Comparison of ENCODE assay signal across 4 fruit fly cellular contexts in genomic region chr3R:23180980-23181630, dm6.
TF ChIP-seq lines count a peak whose summit lies in the region.

No protein-coding gene starts in this region.

- no peak for TF ChIP-seq CTCF in whole organism, embryonic (GFP tag; optimal IDR thresholded peaks at IDR 0.05; lab: Kevin White, UChicago)

TF ChIP-seq in whole organism, adult, 20 proteins besides CTCF, POLR2A, EP300 and RAD21:
- peak; percentile 49 for TF ChIP-seq CG33017 (tag; optimal IDR thresholded peaks at IDR 0.05; lab: Kevin White, UChicago)
- no peak for TF ChIP-seq CG1620 (GFP tag; optimal IDR thresholded peaks at IDR 0.05; lab: Kevin White, UChicago)
- peak; percentile 43 for TF ChIP-seq CG7101 (tag; optimal IDR thresholded peaks at IDR 0.05; lab: Kevin White, UChicago)

TF ChIP-seq in whole organism, embryonic, 481 proteins besides CTCF, POLR2A, EP300 and RAD21 (continues in another document):
- TF ChIP-seq CG6791 (GFP tag; IDR thresholded peaks at IDR 0.05; lab: Robert Waterston, UW; ENCODE audit: partially characterized antibody) (no peak), gcm (GFP tag; optimal IDR thresholded peaks at IDR 0.05; lab: Kevin White, UChicago) (no peak), CG8765 (GFP tag; IDR thresholded peaks at IDR 0.05; lab: Robert Waterston, UW) (no peak), Asciz (GFP tag; optimal IDR thresholded peaks at IDR 0.05; lab: Kevin White, UChicago) (peak; percentile 82), so (GFP tag; IDR thresholded peaks at IDR 0.05; lab: Robert Waterston, UW) (no peak), E2f2 (GFP tag; IDR thresholded peaks at IDR 0.05; lab: Robert Waterston, UW) (no peak), CG8924 (tag; optimal IDR thresholded peaks at IDR 0.05; lab: Kevin White, UChicago) (no peak), Doc3 (GFP tag; IDR thresholded peaks at IDR 0.05; lab: Robert Waterston, UW; ENCODE audit: partially characterized antibody) (no peak), CG15514 (GFP tag; optimal IDR thresholded peaks at IDR 0.05; lab: Kevin White, UChicago) (peak; percentile 31), Six4 (GFP tag; optimal IDR thresholded peaks at IDR 0.05; lab: Kevin White, UChicago) (peak; percentile 20), HHEX (GFP tag; optimal IDR thresholded peaks at IDR 0.05; lab: Kevin White, UChicago) (peak; percentile 18), Gug (GFP tag; IDR thresholded peaks at IDR 0.05; lab: Robert Waterston, UW) (no peak), Sox100B (GFP tag; optimal IDR thresholded peaks at IDR 0.05; lab: Kevin White, UChicago) (peak; percentile 15), CG14710 (tag; optimal IDR thresholded peaks at IDR 0.05; lab: Kevin White, UChicago) (peak; percentile 45), Myb (GFP tag; optimal IDR thresholded peaks at IDR 0.05; lab: Kevin White, UChicago) (no peak), mirr (GFP tag; optimal IDR thresholded peaks at IDR 0.05; lab: Kevin White, UChicago) (peak; percentile 34), ttk (GFP tag; IDR thresholded peaks at IDR 0.05; lab: Robert Waterston, UW) (no peak), Mad (GFP tag; optimal IDR thresholded peaks at IDR 0.05; lab: Kevin White, UChicago) (no peak), Neu2 (GFP tag; optimal IDR thresholded peaks at IDR 0.05; lab: Kevin White, UChicago; ENCODE audit: borderline replicate concordance) (no peak), CG15696 (tag; optimal IDR thresholded peaks at IDR 0.05; lab: Kevin White, UChicago) (peak; percentile 14), mld (GFP tag; IDR thresholded peaks at IDR 0.05; lab: Robert Waterston, UW; ENCODE audit: partially characterized antibody) (no peak), CG13624 (GFP tag; optimal IDR thresholded peaks at IDR 0.05; lab: Kevin White, UChicago) (no peak), Dll (GFP tag; IDR thresholded peaks at IDR 0.05; lab: Robert Waterston, UW; ENCODE audit: partially characterized antibody) (no peak), Sry-β (GFP tag; optimal IDR thresholded peaks at IDR 0.05; lab: Kevin White, UChicago) (peak; percentile 20), CG8944 (GFP tag; optimal IDR thresholded peaks at IDR 0.05; lab: Kevin White, UChicago) (peak; percentile 5), CG7556 (GFP tag; optimal IDR thresholded peaks at IDR 0.05; lab: Kevin White, UChicago) (peak; percentile 27), CG1602 (GFP tag; optimal IDR thresholded peaks at IDR 0.05; lab: Kevin White, UChicago) (no peak), Usf (GFP tag; optimal IDR thresholded peaks at IDR 0.05; lab: Kevin White, UChicago) (no peak), CG15011 (GFP tag; optimal IDR thresholded peaks at IDR 0.05; lab: Kevin White, UChicago) (peak; percentile 22)

TF ChIP-seq in whole organism, prepupa, 60 proteins besides CTCF, POLR2A, EP300 and RAD21:
- TF ChIP-seq CG6854 (GFP tag; optimal IDR thresholded peaks at IDR 0.05; lab: Kevin White, UChicago) (no peak), Lpt (GFP tag; optimal IDR thresholded peaks at IDR 0.05; lab: Kevin White, UChicago) (no peak), CG11294 (GFP tag; IDR thresholded peaks at IDR 0.05; lab: Robert Waterston, UW) (no peak), svp (GFP tag; lab: Kevin White, UChicago) (peak; percentile 89), Hr38 (GFP tag; optimal IDR thresholded peaks at IDR 0.05; lab: Kevin White, UChicago) (no peak), Met (GFP tag; optimal IDR thresholded peaks at IDR 0.05; lab: Kevin White, UChicago) (no peak), CG6276 (GFP tag; optimal IDR thresholded peaks at IDR 0.05; lab: Kevin White, UChicago) (no peak)

TF ChIP-seq in whole organism, pupa, 21 proteins besides CTCF, POLR2A, EP300 and RAD21:
- TF ChIP-seq D1 (tag; optimal IDR thresholded peaks at IDR 0.05; lab: Kevin White, UChicago) (no peak), CG8301 (tag; optimal IDR thresholded peaks at IDR 0.05; lab: Kevin White, UChicago) (peak; percentile 21)
